Worm (Caenorhabditis elegans) whole organism, young adult: Measurements from ENCODE around the gene nduv-3.

Experiments
- B0019.2 ChIP-seq: fragments of 200-800 bp; sonication (Bioruptor generic); conservative IDR thresholded peaks from 2 replicates; pipeline ENCODE4 v1.3.6; 2022; ENCODE audit warnings: missing genetic modification reagents, missing genetic modification characterization, missing compliant biosample characterization
- B0035.1 ChIP-seq: sonication (generic microtip); optimal IDR thresholded peaks from 2 replicates; lab custom pipeline; 2016; ENCODE audit warnings: missing genetic modification characterization, mild to moderate bottlenecking, missing compliant biosample characterization, missing genotype, missing genetic modification reagents
- B0336.3 ChIP-seq: fragments of 200-800 bp; sonication (Bioruptor generic); IDR thresholded peaks from 2 replicates; pipeline ENCODE4 v1.3.6; 2022; ENCODE audit warnings: missing genetic modification characterization, missing compliant biosample characterization
- C06A6.2 ChIP-seq: fragments of 200-800 bp; sonication (Bioruptor generic); conservative IDR thresholded peaks from 2 replicates; pipeline ENCODE4 v1.3.6; 2022; ENCODE audit warnings: missing genetic modification characterization, missing compliant biosample characterization
- D2030.7 ChIP-seq: fragments of 200-800 bp; sonication (Bioruptor generic); IDR thresholded peaks from 2 replicates; pipeline ENCODE4 v1.3.6; 2022; ENCODE audit warnings: missing genetic modification reagents, missing genetic modification characterization, missing compliant biosample characterization
- F10E7.11 ChIP-seq: sonication (generic microtip); optimal IDR thresholded peaks from 2 replicates; lab custom pipeline; 2017; ENCODE audit warnings: mild to moderate bottlenecking, missing genetic modification characterization, moderate library complexity, missing compliant biosample characterization
- F37B4.10 ChIP-seq: fragments of 200-800 bp; sonication (Bioruptor generic); IDR thresholded peaks from 2 replicates; pipeline ENCODE4 v1.3.6; 2022; ENCODE audit warnings: missing genetic modification characterization, missing compliant biosample characterization
- F52B5.7 ChIP-seq: sonication (generic microtip); optimal IDR thresholded peaks from 2 replicates; lab custom pipeline; 2016; ENCODE audit warnings: mild to moderate bottlenecking, missing genetic modification characterization, missing compliant biosample characterization
- Y67H2A.10 ChIP-seq: fragments of 200-800 bp; sonication (Bioruptor generic); conservative IDR thresholded peaks from 2 replicates; pipeline ENCODE4 v1.3.6; 2022; ENCODE audit warnings: missing genetic modification reagents, missing genetic modification characterization, missing compliant biosample characterization
- Y79H2A.3 ChIP-seq: fragments of 200-800 bp; sonication (Bioruptor generic); conservative IDR thresholded peaks from 2 replicates; pipeline ENCODE4 v1.3.6; 2022; ENCODE audit warnings: missing genetic modification reagents, missing genetic modification characterization, missing compliant biosample characterization
- Y95B8A.8 ChIP-seq: fragments of 200-800 bp; sonication (Bioruptor generic); IDR thresholded peaks from 2 replicates; pipeline ENCODE4 v1.3.6; 2022; ENCODE audit warnings: missing genetic modification reagents, missing genetic modification characterization, missing compliant biosample characterization
- ZK185.1 ChIP-seq: sonication (generic microtip); optimal IDR thresholded peaks from 2 replicates; lab custom pipeline; 2016; ENCODE audit warnings: mild to moderate bottlenecking, missing genetic modification characterization, missing compliant biosample characterization; ENCODE audit not compliant: poor library complexity, severe bottlenecking
- ama-1 ChIP-seq, 3 experiments: fragments of 150-350 bp in 1 of 3; sonication (generic microtip) in 2 of 3; optimal IDR thresholded peaks; 2 replicates each; lab custom pipeline; 2014 to 2018; ENCODE audit warnings: missing biosample characterization in 2 of 3, missing genetic modification characterization in 2 of 3, missing genetic modification reagents in 2 of 3
- cebp-1 ChIP-seq, 2 experiments: fragments of 200-800 bp in 1 of 2; sonication (Bioruptor generic) in 1 of 2; sonication (generic microtip) in 1 of 2; IDR thresholded peaks in 1 of 2; optimal IDR thresholded peaks in 1 of 2; 2 replicates each; pipeline versions ENCODE4 v1.3.6 to Lab custom; 2017 to 2022; ENCODE audit warnings: missing compliant biosample characterization in 2 of 2, missing genetic modification characterization in 2 of 2, mild to moderate bottlenecking in 1 of 2, missing genetic modification reagents in 1 of 2, moderate library complexity in 1 of 2
- cebp-2 ChIP-seq: fragments of 200-800 bp; sonication (Bioruptor generic); IDR thresholded peaks from 2 replicates; pipeline ENCODE4 v1.3.6; 2022; ENCODE audit warnings: missing genetic modification characterization, missing compliant biosample characterization
- ceh-40 ChIP-seq: fragments of 200-800 bp; sonication (Bioruptor generic); IDR thresholded peaks from 2 replicates; pipeline ENCODE4 v1.3.6; 2022; ENCODE audit warnings: missing genetic modification characterization, missing compliant biosample characterization
- ceh-58 ChIP-seq: fragments of 200-800 bp; sonication (Bioruptor generic); IDR thresholded peaks from 2 replicates; pipeline ENCODE4 v1.3.6; 2022; ENCODE audit warnings: missing genetic modification characterization, missing compliant biosample characterization
- ceh-79 ChIP-seq: sonication (generic microtip); optimal IDR thresholded peaks from 2 replicates; lab custom pipeline; 2017; ENCODE audit warnings: mild to moderate bottlenecking, missing genetic modification characterization, missing compliant biosample characterization
- ceh-91 ChIP-seq: fragments of 200-800 bp; sonication (Bioruptor generic); IDR thresholded peaks from 2 replicates; pipeline ENCODE4 v1.3.6; 2022; ENCODE audit warnings: missing genetic modification reagents, missing genetic modification characterization, missing compliant biosample characterization
- die-1 ChIP-seq: sonication (generic microtip); optimal IDR thresholded peaks from 2 replicates; lab custom pipeline; 2016; ENCODE audit warnings: missing genotype, mild to moderate bottlenecking, missing genetic modification characterization, missing compliant biosample characterization
- dpl-1 ChIP-seq: fragments of 150-350 bp; optimal IDR thresholded peaks from 2 replicates; lab custom pipeline; 2014; ENCODE audit warnings: missing biosample characterization, missing genetic modification reagents, missing genetic modification characterization
- egrh-3 ChIP-seq: fragments of 200-800 bp; sonication (Bioruptor generic); IDR thresholded peaks from 2 replicates; pipeline ENCODE4 v1.3.6; 2022; ENCODE audit warnings: missing genetic modification reagents, missing genetic modification characterization, missing compliant biosample characterization
- him-1 ChIP-seq: sonication (generic microtip); optimal IDR thresholded peaks from 2 replicates; lab custom pipeline; 2016; ENCODE audit warnings: missing genotype, missing genetic modification reagents, missing genetic modification characterization, missing compliant biosample characterization
- hlh-12 ChIP-seq: sonication (generic microtip); optimal IDR thresholded peaks from 2 replicates; lab custom pipeline; 2016; ENCODE audit warnings: missing genetic modification characterization, missing compliant biosample characterization
- lag-1 ChIP-seq: fragments of 200-800 bp; sonication (Bioruptor generic); IDR thresholded peaks from 2 replicates; pipeline ENCODE4 v1.3.6; 2022; ENCODE audit warnings: missing genetic modification reagents, missing genetic modification characterization, missing compliant biosample characterization
- let-526 ChIP-seq: fragments of 200-800 bp; sonication (Bioruptor generic); IDR thresholded peaks from 2 replicates; pipeline ENCODE4 v1.3.6; 2022; ENCODE audit warnings: missing genetic modification reagents, missing genetic modification characterization, missing compliant biosample characterization
- lin-26 ChIP-seq: fragments of 200-800 bp; sonication (Bioruptor generic); IDR thresholded peaks from 2 replicates; pipeline ENCODE4 v1.3.6; 2022; ENCODE audit warnings: missing genetic modification reagents, missing genetic modification characterization, missing compliant biosample characterization
- lsl-1 ChIP-seq: fragments of 200-800 bp; sonication (Bioruptor generic); optimal IDR thresholded peaks from 2 replicates; lab custom pipeline; 2018; ENCODE audit warnings: mild to moderate bottlenecking, missing genetic modification characterization, moderate library complexity, missing compliant biosample characterization
- madf-10 ChIP-seq: sonication (generic microtip); optimal IDR thresholded peaks from 2 replicates; lab custom pipeline; 2016; ENCODE audit warnings: mild to moderate bottlenecking, missing genetic modification characterization, missing compliant biosample characterization
- madf-3 ChIP-seq: fragments of 200-800 bp; sonication (Bioruptor generic); IDR thresholded peaks from 2 replicates; pipeline ENCODE4 v1.3.6; 2022; ENCODE audit warnings: missing genetic modification reagents, missing genetic modification characterization, missing compliant biosample characterization
- mel-28 ChIP-seq: sonication (generic microtip); optimal IDR thresholded peaks from 2 replicates; lab custom pipeline; 2016; ENCODE audit warnings: borderline replicate concordance, mild to moderate bottlenecking, missing genetic modification characterization, missing compliant biosample characterization
- nfya-1 ChIP-seq: sonication (generic microtip); optimal IDR thresholded peaks from 2 replicates; lab custom pipeline; 2017; ENCODE audit warnings: antibody characterized with exemption, missing compliant biosample characterization, missing genetic modification characterization, borderline replicate concordance; ENCODE audit not compliant: insufficient read depth
- nhr-120 ChIP-seq: fragments of 200-800 bp; sonication (Bioruptor generic); IDR thresholded peaks from 2 replicates; pipeline ENCODE4 v1.3.6; 2022; ENCODE audit warnings: missing genetic modification characterization, missing compliant biosample characterization
- rcor-1 ChIP-seq: fragments of 200-800 bp; sonication (Bioruptor generic); IDR thresholded peaks from 2 replicates; pipeline ENCODE4 v1.3.6; 2022; ENCODE audit warnings: missing genetic modification reagents, missing genetic modification characterization, missing compliant biosample characterization
- sea-2 ChIP-seq: fragments of 200-800 bp; sonication (Bioruptor generic); IDR thresholded peaks from 2 replicates; pipeline ENCODE4 v1.3.6; 2022; ENCODE audit warnings: missing genetic modification characterization, missing compliant biosample characterization
- snpc-1.1 ChIP-seq: sonication (generic microtip); optimal IDR thresholded peaks from 2 replicates; lab custom pipeline; 2017; ENCODE audit warnings: missing genetic modification characterization, mild to moderate bottlenecking, missing compliant biosample characterization, antibody characterized with exemption, moderate library complexity, missing genotype, missing genetic modification reagents; ENCODE audit not compliant: insufficient read depth
- snpc-1.3 ChIP-seq: sonication (generic microtip); optimal IDR thresholded peaks from 2 replicates; lab custom pipeline; 2017; ENCODE audit warnings: missing genetic modification characterization, mild to moderate bottlenecking, missing compliant biosample characterization, antibody characterized with exemption, moderate library complexity, missing genotype, missing genetic modification reagents; ENCODE audit not compliant: insufficient read depth
- snpc-3.4 ChIP-seq: sonication (generic microtip); optimal IDR thresholded peaks from 2 replicates; lab custom pipeline; 2017; ENCODE audit warnings: missing genetic modification characterization, mild to moderate bottlenecking, missing compliant biosample characterization, antibody characterized with exemption, moderate library complexity, missing genotype, missing genetic modification reagents
- somi-1 ChIP-seq: fragments of 200-800 bp; sonication (Bioruptor generic); optimal IDR thresholded peaks from 2 replicates; lab custom pipeline; 2018; ENCODE audit warnings: mild to moderate bottlenecking, missing genetic modification characterization, missing compliant biosample characterization
- sptf-2 ChIP-seq: fragments of 200-800 bp; sonication (Bioruptor generic); optimal IDR thresholded peaks from 2 replicates; lab custom pipeline; 2018; ENCODE audit warnings: mild to moderate bottlenecking, missing genetic modification characterization, missing compliant biosample characterization
- unc-130 ChIP-seq: sonication (generic microtip); optimal IDR thresholded peaks from 2 replicates; lab custom pipeline; 2016; ENCODE audit warnings: missing genetic modification reagents, missing genetic modification characterization, missing compliant biosample characterization
- xnd-1 ChIP-seq: sonication (generic microtip); optimal IDR thresholded peaks from 2 replicates; lab custom pipeline; 2016; ENCODE audit warnings: missing genotype, missing genetic modification reagents, missing genetic modification characterization, missing compliant biosample characterization
- zfh-2 ChIP-seq: fragments of 200-800 bp; sonication (Bioruptor generic); conservative IDR thresholded peaks from 2 replicates; pipeline ENCODE4 v1.3.6; 2022; ENCODE audit warnings: missing genetic modification reagents, missing genetic modification characterization, missing compliant biosample characterization
- zim-3 ChIP-seq: sonication (generic microtip); optimal IDR thresholded peaks from 2 replicates; lab custom pipeline; 2017; ENCODE audit warnings: mild to moderate bottlenecking, missing genetic modification characterization, moderate library complexity, missing compliant biosample characterization
- ztf-18 ChIP-seq: sonication (generic microtip); optimal IDR thresholded peaks from 2 replicates; lab custom pipeline; 2016; ENCODE audit warnings: missing genotype, mild to moderate bottlenecking, missing genetic modification characterization, missing compliant biosample characterization
- ztf-25 ChIP-seq: fragments of 200-800 bp; sonication (Bioruptor generic); IDR thresholded peaks from 2 replicates; pipeline ENCODE4 v1.3.6; 2022; ENCODE audit warnings: missing genetic modification reagents, missing genetic modification characterization, missing compliant biosample characterization

nduv-3 gene

DNA sequence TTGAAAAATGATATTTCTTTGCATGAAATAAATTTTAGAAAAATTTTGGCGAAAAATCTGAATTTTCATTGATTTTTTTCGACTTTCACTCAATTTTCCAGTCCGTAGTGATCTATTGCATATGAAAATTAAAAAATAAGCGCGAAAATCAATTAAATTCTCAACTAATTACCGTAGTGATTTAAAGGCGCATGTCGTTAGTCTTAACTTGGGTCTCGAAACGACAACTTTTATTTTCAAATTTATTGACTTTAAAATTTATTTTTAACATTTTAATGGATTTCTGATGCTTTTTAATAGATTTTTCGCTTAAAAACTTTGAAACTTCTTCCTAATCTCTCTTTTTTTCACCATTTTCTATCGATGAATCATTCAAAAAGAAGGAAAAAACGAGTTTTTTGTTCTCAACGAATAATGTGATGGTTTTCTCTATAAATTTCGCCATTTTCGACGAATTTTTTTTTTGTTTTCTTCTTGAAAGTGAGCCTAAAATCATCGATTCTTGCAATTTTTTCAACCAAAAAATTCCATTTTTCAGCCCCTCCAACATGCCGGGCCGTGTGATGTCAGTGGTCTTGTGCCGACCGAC lies 33.5 kb upstream of the nduv-3 start, which contains the start of gene vamp-7 (continued):
- TF ChIP-seq sptf-2 (GFP tag; lab: Kevin White, UChicago) (no peak), lin-26 (0 out of 2 replicates have a peak, but pooled peaks have one; percentile 14), cebp-2 (GFP tag; lab: Robert Waterston, UW) (no peak), madf-3 (GFP tag; lab: Robert Waterston, UW) (peak; percentile 56; the same call in 1 of the 2 replicates), ceh-79 (tag; lab: Kevin White, UChicago) (no peak), somi-1 (no peak), D2030.7 (GFP tag; lab: Robert Waterston, UW) (no peak), rcor-1 (GFP tag; lab: Robert Waterston, UW) (0 out of 2 replicates have a peak, but pooled peaks have one; percentile 18), ZK185.1 (no peak), Y67H2A.10 (GFP tag; lab: Robert Waterston, UW) (no peak), B0336.3 (GFP tag; lab: Robert Waterston, UW) (0 out of 2 replicates have a peak, but pooled peaks have one; percentile 15), snpc-1.3 (peak; percentile 51), ceh-58 (no peak), let-526 (GFP tag; lab: Robert Waterston, UW) (no peak), B0035.1 (no peak), sea-2 (GFP tag; lab: Robert Waterston, UW) (no peak), unc-130 (no peak), cebp-1 (GFP tag; IDR thresholded peaks at IDR 0.05; lab: Robert Waterston, UW) (no peak), cebp-1 (tag; optimal IDR thresholded peaks at IDR 0.05; lab: Kevin White, UChicago) (peak; percentile 42), snpc-3.4 (tag; lab: Kevin White, UChicago) (peak; percentile 59), F10E7.11 (tag; lab: Kevin White, UChicago) (peak; percentile 49), nfya-1 (tag; lab: Kevin White, UChicago) (no peak), mel-28 (tag; lab: Kevin White, UChicago) (peak; percentile 37), die-1 (tag; lab: Kevin White, UChicago) (no peak), nhr-120 (GFP tag; lab: Robert Waterston, UW) (no peak), snpc-1.1 (tag; lab: Kevin White, UChicago) (no peak), him-1 (tag; lab: Kevin White, UChicago) (peak; percentile 1), F37B4.10 (GFP tag; lab: Robert Waterston, UW) (no peak), Y95B8A.8 (GFP tag; lab: Robert Waterston, UW) (no peak), zfh-2 (GFP tag; lab: Robert Waterston, UW) (no peak), C06A6.2 (no peak), xnd-1 (tag; lab: Kevin White, UChicago) (peak; percentile 91), hlh-12 (tag; lab: Kevin White, UChicago) (no peak), ztf-25 (GFP tag; lab: Robert Waterston, UW) (0 out of 2 replicates have a peak, but pooled peaks have one; percentile 29), lsl-1 (GFP tag; lab: Kevin White, UChicago) (peak; percentile 89), F52B5.7 (tag; lab: Kevin White, UChicago) (no peak), dpl-1 (GFP tag; lab: Kevin White, UChicago) (peak; percentile 55)

DNA sequence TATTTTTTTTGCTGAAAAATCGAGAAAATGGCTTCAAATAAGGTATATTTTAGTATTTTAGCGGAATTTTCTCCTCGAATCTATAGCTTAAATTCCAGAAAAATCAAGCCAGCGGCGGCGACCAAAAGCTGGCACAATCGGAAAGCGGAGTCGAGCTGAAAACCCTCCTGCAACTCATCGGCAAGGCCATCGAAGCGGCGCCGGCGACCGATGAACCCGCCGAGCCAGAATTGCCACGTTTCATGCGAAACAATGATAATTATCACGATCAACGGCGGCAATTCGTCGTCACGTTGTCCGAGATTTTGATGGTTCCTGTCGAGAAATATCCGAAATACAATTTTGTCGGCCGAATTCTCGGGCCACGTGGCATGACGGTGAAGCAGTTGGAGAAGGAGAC lies 30.7 kb upstream of the nduv-3 start, which contains the start of gene Y69A2AR.32:
TSS of gene Y69A2AR.32 (plus strand) at position 28 of the 400 bp plus-strand sequence.
- TF ChIP-seq ama-1 (optimal IDR thresholded peaks at IDR 0.05; lab: Kevin White, UChicago), result no peak
- no peak for TF ChIP-seq ama-1 (GFP tag; optimal IDR thresholded peaks at IDR 0.05; lab: Kevin White, UChicago)
- TF ChIP-seq snpc-1.3, result no peak
- TF ChIP-seq cebp-1 (GFP tag; IDR thresholded peaks at IDR 0.05; lab: Robert Waterston, UW), result no peak
- TF ChIP-seq cebp-1 (tag; optimal IDR thresholded peaks at IDR 0.05; lab: Kevin White, UChicago), result peak; percentile 5
- no peak for TF ChIP-seq ceh-91 (GFP tag; lab: Robert Waterston, UW)
- no peak for TF ChIP-seq ztf-18
- TF ChIP-seq D2030.7 (GFP tag; lab: Robert Waterston, UW), result no peak
- peak; percentile 52; the same call in 1 of the 2 replicates for TF ChIP-seq B0336.3 (GFP tag; lab: Robert Waterston, UW)
- TF ChIP-seq zim-3 (tag; lab: Kevin White, UChicago), result peak; percentile 45
- no peak for TF ChIP-seq Y79H2A.3
- no peak for TF ChIP-seq ZK185.1
- TF ChIP-seq ceh-40 (GFP tag; lab: Robert Waterston, UW), result no peak
- TF ChIP-seq madf-10 (tag; lab: Kevin White, UChicago), result no peak
- no peak for TF ChIP-seq lag-1 (GFP tag; lab: Robert Waterston, UW)
- TF ChIP-seq egrh-3 (GFP tag; lab: Robert Waterston, UW), result peak; percentile 30; the same call in 1 of the 2 replicates
- no peak for TF ChIP-seq lsl-1 (GFP tag; lab: Kevin White, UChicago)
- TF ChIP-seq B0019.2 (GFP tag; lab: Robert Waterston, UW), result no peak
